Worm (Caenorhabditis elegans): ENCODE results near the gene polg-1.
A peak's percentile ranks its signal among the peaks of the same experiment; 100 is the strongest.

The polg-1 gene

DNA sequence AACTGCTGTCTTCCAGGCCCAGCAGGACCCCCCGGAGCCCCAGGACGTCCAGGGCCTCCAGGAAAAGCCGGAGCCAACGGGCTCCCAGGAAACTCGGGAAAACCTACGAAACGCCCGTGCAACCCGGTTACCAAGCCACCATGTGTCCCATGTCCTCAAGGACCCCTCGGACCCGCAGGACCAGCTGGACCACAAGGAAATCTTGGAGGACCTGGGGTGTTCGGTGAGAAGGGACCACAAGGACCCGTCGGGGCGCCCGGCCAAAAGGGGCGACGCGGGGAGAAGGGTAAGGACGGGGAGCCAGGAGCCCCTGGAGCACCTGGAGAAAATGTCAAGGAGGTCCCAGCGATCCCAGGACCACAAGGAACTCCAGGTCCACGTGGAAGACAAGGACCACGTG lies 24.4 kb downstream of the polg-1 start:
- TF ChIP-seq ceh-48 (tag; optimal IDR thresholded peaks at IDR 0.05) (no peak), C08G9.2 (tag; optimal IDR thresholded peaks at IDR 0.05) (peak; percentile 35), K09A11.1 (tag; optimal IDR thresholded peaks at IDR 0.05; ENCODE audit: insufficient read depth) (no peak), F13H6.1 (tag; optimal IDR thresholded peaks at IDR 0.05) (no peak), dve-1 (tag; optimal IDR thresholded peaks at IDR 0.05) (no peak), pha-2 (tag; optimal IDR thresholded peaks at IDR 0.05) (no peak), ceh-30 (tag; optimal IDR thresholded peaks at IDR 0.05) (no peak), elt-4 (tag; optimal IDR thresholded peaks at IDR 0.05) (peak; percentile 14), tbx-7 (tag; optimal IDR thresholded peaks at IDR 0.05) (no peak), sdc-2 (tag; optimal IDR thresholded peaks at IDR 0.05) (no peak), Y22D7AL.16 (tag; optimal IDR thresholded peaks at IDR 0.05) (no peak), unc-42 (tag; optimal IDR thresholded peaks at IDR 0.05) (no peak), unc-55 (GFP tag; optimal IDR thresholded peaks at IDR 0.05) (no peak), unc-3 (GFP tag; conservative IDR thresholded peaks at IDR 0.05) (no peak), unc-3 (tag; optimal IDR thresholded peaks at IDR 0.05) (no peak), hlh-13 (GFP tag; optimal IDR thresholded peaks at IDR 0.05) (no peak), pag-3 (tag; optimal IDR thresholded peaks at IDR 0.05; ENCODE audit: borderline replicate concordance) (no peak), elt-2 (tag; optimal IDR thresholded peaks at IDR 0.05) (no peak), T23F11.4 (GFP tag; optimal IDR thresholded peaks at IDR 0.05) (no peak), lim-6 (tag; optimal IDR thresholded peaks at IDR 0.05) (peak; percentile 10), ztf-16 (tag; optimal IDR thresholded peaks at IDR 0.05) (no peak), ceh-14 (tag; optimal IDR thresholded peaks at IDR 0.05) (no peak), fax-1 (tag; optimal IDR thresholded peaks at IDR 0.05) (no peak), ceh-22 (tag; optimal IDR thresholded peaks at IDR 0.05) (no peak), ceh-45 (GFP tag; IDR thresholded peaks at IDR 0.05) (0 out of 2 replicates have a peak, but pooled peaks have one; percentile 10), ceh-18 (tag; optimal IDR thresholded peaks at IDR 0.05) (no peak), lin-11 (tag; optimal IDR thresholded peaks at IDR 0.05) (no peak), hlh-8 (tag; optimal IDR thresholded peaks at IDR 0.05) (no peak), sox-2 (GFP tag; IDR thresholded peaks at IDR 0.05) (no peak), fkh-6 (tag; optimal IDR thresholded peaks at IDR 0.05) (peak; percentile 14)

- TF ChIP-seq dmd-4 (tag; optimal IDR thresholded peaks at IDR 0.05; ENCODE audit: borderline replicate concordance) (no peak), pax-1 (tag; optimal IDR thresholded peaks at IDR 0.05) (no peak), ceh-34 (tag; optimal IDR thresholded peaks at IDR 0.05) (no peak), pros-1 (tag; optimal IDR thresholded peaks at IDR 0.05) (no peak), T23F11.4 (GFP tag; optimal IDR thresholded peaks at IDR 0.05) (no peak), ets-4 (tag; optimal IDR thresholded peaks at IDR 0.05) (no peak), ceh-45 (GFP tag; IDR thresholded peaks at IDR 0.05) (no peak)
Observed at ce11 chrII:12172273-12172672, 27.5 kb downstream of the polg-1 start, which contains the start of gene rol-1. Gene rol-1 (plus strand): TSS chrII:12172573.

DNA sequence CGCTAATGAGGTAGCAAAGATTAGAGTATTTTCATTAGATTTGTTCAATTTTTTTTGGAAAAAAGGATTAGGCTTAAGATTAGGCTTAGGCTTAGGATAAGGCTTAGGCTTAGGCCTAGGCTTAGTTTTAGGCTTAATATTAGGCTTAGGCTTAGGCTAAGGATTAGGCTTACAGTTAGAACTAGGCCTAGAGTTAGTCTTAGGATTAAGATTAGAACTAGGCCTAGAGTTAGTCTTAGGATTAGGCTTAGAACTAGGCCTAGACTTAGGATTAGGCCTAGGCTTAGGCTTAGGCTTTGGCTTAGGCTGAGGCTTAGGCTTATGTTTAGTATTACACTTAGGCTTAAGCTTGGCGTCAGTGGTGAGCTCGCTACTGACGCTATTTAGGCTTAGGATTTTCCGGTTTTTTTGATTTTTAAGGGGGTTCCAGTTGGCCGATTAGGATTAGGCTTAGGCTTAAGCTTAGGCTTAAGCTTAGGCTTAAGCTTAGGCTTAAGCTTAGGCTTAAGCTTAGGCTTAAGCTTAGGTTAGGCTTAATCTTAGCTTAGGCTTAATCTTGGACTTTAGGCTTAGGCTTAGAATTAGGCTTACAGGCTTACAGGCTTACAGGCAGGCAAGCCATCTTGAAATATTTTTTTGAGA lies 30.2 kb downstream of the polg-1 start:
- TF ChIP-seq pat-9 (tag; optimal IDR thresholded peaks at IDR 0.05) (no peak), unc-3 (GFP tag; conservative IDR thresholded peaks at IDR 0.05) (no peak), unc-3 (tag; optimal IDR thresholded peaks at IDR 0.05) (no peak), ama-1 (optimal IDR thresholded peaks at IDR 0.05) (no peak), elt-4 (tag; optimal IDR thresholded peaks at IDR 0.05) (no peak), gmeb-2 (tag; optimal IDR thresholded peaks at IDR 0.05) (no peak), pha-2 (tag; optimal IDR thresholded peaks at IDR 0.05) (no peak), K02D7.2 (tag; optimal IDR thresholded peaks at IDR 0.05) (no peak), dve-1 (tag; optimal IDR thresholded peaks at IDR 0.05) (peak; percentile 99)

Data from whole organism, late embryonic.